Worm (Caenorhabditis elegans): ENCODE data around the gene mrp-6.

- TF ChIP-seq nfya-1 (tag; optimal IDR thresholded peaks at IDR 0.05; ENCODE audit: borderline replicate concordance, insufficient read depth) (no peak), hmg-1.2 (GFP tag; IDR thresholded peaks at IDR 0.05) (no peak), mcd-1 (GFP tag; IDR thresholded peaks at IDR 0.05) (no peak)
Measured at ce11 chrX:4153343-4153742, 33.2 kb downstream of the mrp-6 start, which contains the start of gene nck-1.
